Fruit fly (Drosophila melanogaster): ENCODE data around the gene CG12104.

Gene CG12104

DNA sequence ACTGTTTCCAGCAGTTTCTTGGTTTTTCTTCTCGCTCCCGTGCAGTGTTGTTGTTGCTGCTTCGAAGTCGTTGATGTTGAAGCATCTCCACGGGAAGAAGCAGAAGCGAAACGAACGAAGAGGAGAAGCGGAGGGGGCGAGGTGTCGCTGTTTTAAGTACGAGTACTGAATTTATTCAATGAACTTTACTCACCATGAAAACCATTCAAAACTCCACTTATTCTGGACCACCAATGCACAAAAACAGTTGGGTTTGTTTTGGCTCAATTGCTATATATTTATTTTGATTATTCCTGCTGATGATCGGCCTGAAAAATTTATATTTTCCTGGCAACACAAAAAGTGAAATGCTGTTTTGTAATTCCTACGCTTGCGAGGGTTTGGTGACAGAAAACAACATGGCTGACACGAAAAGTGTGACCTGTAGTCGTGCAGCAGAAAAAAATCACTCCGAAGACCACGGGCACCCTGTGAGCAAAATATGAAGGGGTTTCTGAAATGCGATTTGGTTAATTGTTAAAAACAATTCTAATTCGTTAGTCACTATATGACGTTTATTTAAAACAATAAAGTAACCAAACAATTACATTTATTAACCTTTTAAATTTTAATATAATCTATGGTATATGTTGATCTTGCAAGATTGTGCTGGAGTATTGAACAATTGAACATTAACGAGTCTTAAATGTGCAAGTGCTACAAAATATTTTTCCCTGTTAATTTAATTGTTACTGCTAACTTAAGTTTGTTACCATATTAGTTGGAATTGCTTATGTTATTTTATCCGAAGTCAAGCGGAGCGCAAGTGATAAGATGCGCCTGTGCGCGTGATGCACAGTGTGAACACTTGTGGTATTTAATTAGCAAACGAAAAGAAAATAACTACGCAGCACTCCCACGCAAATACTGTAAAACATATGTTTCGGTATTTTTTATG is 34.0 kb downstream of the CG12104 start, which contains the start of gene CG7879 (continued):
- peak; percentile 33; the same call in 1 of the 2 replicates for TF ChIP-seq Bgb (GFP tag; IDR thresholded peaks at IDR 0.05; ENCODE audit: partially characterized antibody)
- no peak for TF ChIP-seq cato (GFP tag; optimal IDR thresholded peaks at IDR 0.05; ENCODE audit: borderline replicate concordance)
- no peak for TF ChIP-seq danr (GFP tag; IDR thresholded peaks at IDR 0.05)
- no peak for TF ChIP-seq pfk (GFP tag; optimal IDR thresholded peaks at IDR 0.05)
- peak; percentile 0 for TF ChIP-seq trem (tag; optimal IDR thresholded peaks at IDR 0.05)
- peak; percentile 31 for TF ChIP-seq Jarid2 (GFP tag; optimal IDR thresholded peaks at IDR 0.05)
- no peak for TF ChIP-seq bigmax (GFP tag; optimal IDR thresholded peaks at IDR 0.05)
- no peak for TF ChIP-seq crc (GFP tag; optimal IDR thresholded peaks at IDR 0.05)
- TF ChIP-seq Bteb2 (GFP tag; optimal IDR thresholded peaks at IDR 0.05), result no peak
- peak; percentile 74 for TF ChIP-seq CG17802 (tag; optimal IDR thresholded peaks at IDR 0.05)
- no peak for TF ChIP-seq gro (GFP tag; optimal IDR thresholded peaks at IDR 0.05)
- no peak for TF ChIP-seq CG17568 (GFP tag; optimal IDR thresholded peaks at IDR 0.05)
- no peak for TF ChIP-seq gsb (GFP tag; IDR thresholded peaks at IDR 0.05)
- TF ChIP-seq gt (GFP tag; IDR thresholded peaks at IDR 0.05), result no peak
- no peak for TF ChIP-seq slp2 (GFP tag; optimal IDR thresholded peaks at IDR 0.05)
- TF ChIP-seq CkIIα-i1 (GFP tag; IDR thresholded peaks at IDR 0.05), result no peak
- TF ChIP-seq CG18619 (GFP tag; optimal IDR thresholded peaks at IDR 0.05), result peak; percentile 7
- TF ChIP-seq run (tag; optimal IDR thresholded peaks at IDR 0.05), result no peak
- TF ChIP-seq gce (GFP tag; IDR thresholded peaks at IDR 0.05), result no peak
- TF ChIP-seq fd96Cb (tag; optimal IDR thresholded peaks at IDR 0.05), result peak; percentile 14
- peak; percentile 51 for TF ChIP-seq Meics (GFP tag; optimal IDR thresholded peaks at IDR 0.05)
- no peak for TF ChIP-seq kni (GFP tag; optimal IDR thresholded peaks at IDR 0.05)
- TF ChIP-seq CG6791 (GFP tag; IDR thresholded peaks at IDR 0.05; ENCODE audit: partially characterized antibody), result 0 out of 3 replicates have a peak, but pooled peaks have one; percentile 35
- TF ChIP-seq CG16815 (GFP tag; optimal IDR thresholded peaks at IDR 0.05), result peak; percentile 26

DNA sequence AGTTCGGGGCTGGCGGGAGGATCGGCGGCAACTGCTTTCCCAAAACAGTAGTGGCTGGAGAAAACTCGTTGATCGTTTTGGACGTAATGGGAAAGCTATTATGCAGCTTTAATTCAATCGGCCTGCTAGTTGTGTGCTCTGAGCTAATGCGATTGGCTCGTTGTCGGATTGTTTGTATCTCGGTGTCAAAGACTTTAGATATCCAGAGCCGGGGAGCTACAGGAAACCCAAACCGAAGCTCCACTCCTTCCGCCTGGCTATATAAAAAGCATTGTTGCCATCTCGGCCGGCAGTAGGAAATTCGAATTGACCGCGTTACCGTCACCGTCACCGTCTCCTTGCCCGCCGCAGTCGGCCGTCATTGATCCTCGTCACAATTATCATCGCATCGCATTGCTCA is 37.4 kb downstream of the CG12104 start, which contains the start of gene CG12003:
CG12003 (plus strand) TSS at position 301 of the 400 bp plus-strand sequence.
- TF ChIP-seq lov (optimal IDR thresholded peaks at IDR 0.05) (no peak), lov (GFP tag; IDR thresholded peaks at IDR 0.05) (no peak), Rx (GFP tag; IDR thresholded peaks at IDR 0.05) (no peak), Hr51 (GFP tag; optimal IDR thresholded peaks at IDR 0.05) (no peak), Six4 (GFP tag; optimal IDR thresholded peaks at IDR 0.05) (no peak), CG2120 (GFP tag; optimal IDR thresholded peaks at IDR 0.05) (no peak), NC2α (GFP tag; optimal IDR thresholded peaks at IDR 0.05) (no peak), twi (tag; optimal IDR thresholded peaks at IDR 0.05) (no peak), sima (GFP tag; optimal IDR thresholded peaks at IDR 0.05) (no peak), Dad (GFP tag; optimal IDR thresholded peaks at IDR 0.05) (no peak), CG43689 (GFP tag; IDR thresholded peaks at IDR 0.05) (no peak), CG18599 (GFP tag; optimal IDR thresholded peaks at IDR 0.05) (no peak), TFAM (GFP tag; optimal IDR thresholded peaks at IDR 0.05) (no peak), CG8765 (GFP tag; IDR thresholded peaks at IDR 0.05) (no peak), pros (GFP tag; optimal IDR thresholded peaks at IDR 0.05) (no peak), cg (GFP tag; optimal IDR thresholded peaks at IDR 0.05) (no peak), maf-S (GFP tag; optimal IDR thresholded peaks at IDR 0.05) (no peak), CoRest (tag; optimal IDR thresholded peaks at IDR 0.05) (no peak), CG2678 (tag; optimal IDR thresholded peaks at IDR 0.05) (no peak), dmrt99B (tag; optimal IDR thresholded peaks at IDR 0.05) (no peak), gsb (GFP tag; IDR thresholded peaks at IDR 0.05) (no peak)
